Fruit fly (Drosophila melanogaster) whole organism, prepupa: ENCODE results near the gene CG32221.
A peak's percentile ranks its signal among the peaks of the same experiment; 100 is the strongest.

Experiments
- Blimp-1 ChIP-seq: fragments of 200-800 bp; sonication (Bioruptor generic); optimal IDR thresholded peaks from 3 replicates; lab custom pipeline; 2017; ENCODE audit warnings: missing biosample characterization, missing genetic modification characterization, mild to moderate bottlenecking, moderate library complexity, missing genetic modification reagents
- CG10631 ChIP-seq: fragments of 200-800 bp; sonication (Bioruptor generic); optimal IDR thresholded peaks from 2 replicates; lab custom pipeline; 2016; ENCODE audit warnings: missing biosample characterization, missing genetic modification characterization
- CG10669 ChIP-seq: fragments of 200-800 bp; sonication (Bioruptor generic); optimal IDR thresholded peaks from 3 replicates; lab custom pipeline; 2018; ENCODE audit warnings: missing biosample characterization, mild to moderate bottlenecking, missing genetic modification characterization, moderate library complexity
- CG11294 ChIP-seq: fragments of 200-800 bp; sonication (Bioruptor generic); IDR thresholded peaks from 2 replicates; pipeline ENCODE4 v1.3.6; 2022; ENCODE audit warnings: missing biosample characterization, missing genetic modification characterization
- CG11762 ChIP-seq: fragments of 200-800 bp; sonication (Bioruptor generic); optimal IDR thresholded peaks from 3 replicates; lab custom pipeline; 2016; ENCODE audit warnings: missing biosample characterization, missing genetic modification characterization; ENCODE audit not compliant: insufficient read depth
- CG11902 ChIP-seq: fragments of 200-800 bp; sonication (Bioruptor generic); optimal IDR thresholded peaks from 3 replicates; lab custom pipeline; 2016; ENCODE audit warnings: missing biosample characterization, missing genetic modification characterization
- CG15336 ChIP-seq: fragments of 200-800 bp; sonication (Bioruptor generic); IDR thresholded peaks from 2 replicates; pipeline ENCODE4 v1.3.6; 2022; ENCODE audit warnings: missing biosample characterization, missing genetic modification characterization
- CG1621 ChIP-seq: fragments of 200-800 bp; sonication (Bioruptor generic); optimal IDR thresholded peaks from 3 replicates; lab custom pipeline; 2018; ENCODE audit warnings: missing biosample characterization, mild to moderate bottlenecking, missing genetic modification characterization
- CG16779 ChIP-seq: fragments of 200-800 bp; sonication (Bioruptor generic); optimal IDR thresholded peaks from 3 replicates; lab custom pipeline; 2017; ENCODE audit warnings: missing biosample characterization, mild to moderate bottlenecking, missing genetic modification characterization
- CG3032 ChIP-seq: fragments of 200-800 bp; optimal IDR thresholded peaks from 2 replicates; lab custom pipeline; 2019; ENCODE audit warnings: missing biosample characterization, mild to moderate bottlenecking, missing genetic modification characterization, moderate library complexity
- CG31627 ChIP-seq: fragments of 200-800 bp; sonication (Bioruptor generic); optimal IDR thresholded peaks from 3 replicates; lab custom pipeline; 2016; ENCODE audit warnings: missing biosample characterization, missing genetic modification characterization
- CG34406 ChIP-seq: fragments of 200-800 bp; sonication (Bioruptor generic); optimal IDR thresholded peaks from 3 replicates; lab custom pipeline; 2016; ENCODE audit warnings: missing biosample characterization, missing genetic modification characterization
- CG3919 ChIP-seq: fragments of 200-800 bp; sonication (Bioruptor generic); optimal IDR thresholded peaks from 3 replicates; lab custom pipeline; 2016; ENCODE audit warnings: missing biosample characterization, missing genetic modification characterization
- CG4318 ChIP-seq: fragments of 200-800 bp; sonication (Bioruptor generic); optimal IDR thresholded peaks from 3 replicates; lab custom pipeline; 2017; ENCODE audit warnings: missing biosample characterization, mild to moderate bottlenecking, missing genetic modification characterization
- CG6792 ChIP-seq: fragments of 200-800 bp; sonication (Bioruptor generic); optimal IDR thresholded peaks from 3 replicates; lab custom pipeline; 2016; ENCODE audit warnings: missing biosample characterization, missing genetic modification characterization
- CG6808 ChIP-seq: fragments of 200-800 bp; sonication (Bioruptor generic); optimal IDR thresholded peaks from 3 replicates; lab custom pipeline; 2017; ENCODE audit warnings: missing biosample characterization, missing genetic modification characterization, mild to moderate bottlenecking, moderate library complexity, missing genetic modification reagents
- CG6854 ChIP-seq: fragments of 200-800 bp; sonication (Bioruptor generic); optimal IDR thresholded peaks from 2 replicates; lab custom pipeline; 2017; ENCODE audit warnings: missing biosample characterization, mild to moderate bottlenecking, missing genetic modification characterization
- CG8119 ChIP-seq: fragments of 200-800 bp; sonication (Bioruptor generic); IDR thresholded peaks from 3 replicates; pipeline ENCODE4 v1.3.6; 2022; ENCODE audit warnings: missing biosample characterization, missing genetic modification characterization
- Ets96B ChIP-seq: fragments of 200-800 bp; optimal IDR thresholded peaks from 2 replicates; lab custom pipeline; 2019; ENCODE audit warnings: missing biosample characterization, mild to moderate bottlenecking, missing genetic modification characterization, moderate library complexity
- Hr4 ChIP-seq: fragments of 200-800 bp; sonication (Bioruptor generic); optimal IDR thresholded peaks from 3 replicates; lab custom pipeline; 2016; ENCODE audit warnings: missing biosample characterization, missing genetic modification characterization
- Met ChIP-seq: fragments of 200-800 bp; sonication (Bioruptor generic); optimal IDR thresholded peaks from 3 replicates; lab custom pipeline; 2016; ENCODE audit warnings: missing biosample characterization, missing genetic modification characterization
- OdsH ChIP-seq: fragments of 200-800 bp; sonication (Bioruptor generic); optimal IDR thresholded peaks from 3 replicates; lab custom pipeline; 2016; ENCODE audit warnings: missing biosample characterization, missing genetic modification characterization
- Sox102F ChIP-seq: fragments of 200-800 bp; sonication (Bioruptor generic); optimal IDR thresholded peaks from 2 replicates; lab custom pipeline; 2016; ENCODE audit warnings: missing biosample characterization, mild to moderate bottlenecking, missing genetic modification characterization
- Sox15 ChIP-seq: fragments of 200-800 bp; sonication (Bioruptor generic); optimal IDR thresholded peaks from 3 replicates; lab custom pipeline; 2016; ENCODE audit warnings: missing biosample characterization, missing genetic modification characterization
- achi ChIP-seq: fragments of 200-800 bp; sonication (Bioruptor generic); optimal IDR thresholded peaks from 3 replicates; lab custom pipeline; 2016; ENCODE audit warnings: missing biosample characterization, missing genetic modification characterization
- acj6 ChIP-seq: fragments of 200-800 bp; sonication (Bioruptor generic); optimal IDR thresholded peaks from 3 replicates; lab custom pipeline; 2016; ENCODE audit warnings: missing biosample characterization, missing genetic modification characterization
- dac ChIP-seq: fragments of 200-800 bp; sonication (Bioruptor generic); optimal IDR thresholded peaks from 2 replicates; lab custom pipeline; 2017; ENCODE audit warnings: missing biosample characterization, mild to moderate bottlenecking, missing genetic modification characterization
- dsx ChIP-seq: fragments of 200-800 bp; optimal IDR thresholded peaks from 3 replicates; lab custom pipeline; 2019; ENCODE audit warnings: missing biosample characterization, mild to moderate bottlenecking, missing genetic modification characterization, moderate library complexity; ENCODE audit not compliant: poor library complexity, severe bottlenecking
- esn ChIP-seq: fragments of 200-800 bp; sonication (Bioruptor generic); optimal IDR thresholded peaks from 2 replicates; lab custom pipeline; 2016; ENCODE audit warnings: missing biosample characterization, mild to moderate bottlenecking, missing genetic modification characterization, moderate library complexity
- pdm3 ChIP-seq: fragments of 200-800 bp; sonication (Bioruptor generic); optimal IDR thresholded peaks from 3 replicates; lab custom pipeline; 2016; ENCODE audit warnings: missing biosample characterization, missing genetic modification characterization
- salr ChIP-seq, 2 experiments: fragments of 200-800 bp; sonication (Bioruptor generic); optimal IDR thresholded peaks; 3 replicates each; lab custom pipeline; 2016 to 2018; ENCODE audit warnings: missing biosample characterization in 2 of 2, missing genetic modification characterization in 2 of 2, mild to moderate bottlenecking in 1 of 2
- spab ChIP-seq: fragments of 200-800 bp; sonication (Bioruptor generic); optimal IDR thresholded peaks from 2 replicates; lab custom pipeline; 2017; ENCODE audit warnings: missing biosample characterization, mild to moderate bottlenecking, missing genetic modification characterization, missing genetic modification reagents
- ss ChIP-seq, 2 experiments: fragments of 200-800 bp; sonication (Bioruptor generic); optimal IDR thresholded peaks; 2 replicates in 1 of 2; 3 replicates in 1 of 2; lab custom pipeline; 2017 to 2018; ENCODE audit warnings: mild to moderate bottlenecking in 2 of 2, missing biosample characterization in 2 of 2, missing genetic modification characterization in 2 of 2, moderate library complexity in 1 of 2
- svp ChIP-seq: fragments of 200-800 bp; sonication (Bioruptor generic); peaks from one replicate; lab custom pipeline; 2016; ENCODE audit warnings: missing biosample characterization, missing genetic modification characterization
- topi ChIP-seq: fragments of 200-800 bp; sonication (Bioruptor generic); optimal IDR thresholded peaks from 3 replicates; lab custom pipeline; 2016; ENCODE audit warnings: missing biosample characterization, missing genetic modification characterization
- vri ChIP-seq: fragments of 200-800 bp; sonication (Bioruptor generic); optimal IDR thresholded peaks from 3 replicates; lab custom pipeline; 2016; ENCODE audit warnings: missing biosample characterization, mild to moderate bottlenecking, missing genetic modification characterization

The CG32221 gene

dm6 chr3L:19804908-19805307 lies 29.6 kb upstream of the CG32221 start, which contains the start of the genes TORIP and Ccdc58:
TSS of gene TORIP (minus strand) at chr3L:19805080.
TSS of gene Ccdc58 (plus strand) at chr3L:19805181.
- TF ChIP-seq salr (GFP tag; optimal IDR thresholded peaks at IDR 0.05; lab: Kevin White, UChicago) = no peak
- TF ChIP-seq Sox15 (GFP tag; lab: Kevin White, UChicago) = no peak
- TF ChIP-seq CG34406 (GFP tag; lab: Kevin White, UChicago) = no peak
- no peak for TF ChIP-seq achi (GFP tag; lab: Kevin White, UChicago)
- TF ChIP-seq CG15336 (GFP tag; lab: Robert Waterston, UW) = no peak
- no peak for TF ChIP-seq CG1621 (tag; lab: Kevin White, UChicago)
- no peak for TF ChIP-seq dac (GFP tag; lab: Kevin White, UChicago)
- no peak for TF ChIP-seq CG6808 (GFP tag; lab: Kevin White, UChicago)
- TF ChIP-seq CG11294 (GFP tag; lab: Robert Waterston, UW) = no peak
- no peak for TF ChIP-seq svp (GFP tag; lab: Kevin White, UChicago)
- TF ChIP-seq CG8119 (GFP tag; lab: Robert Waterston, UW) = no peak
- TF ChIP-seq spab (GFP tag; lab: Kevin White, UChicago) = no peak
- TF ChIP-seq Ets96B (tag; lab: Kevin White, UChicago) = no peak
- TF ChIP-seq ss (GFP tag; optimal IDR thresholded peaks at IDR 0.05; lab: Kevin White, UChicago) = no peak
- TF ChIP-seq CG10631 = no peak
- TF ChIP-seq acj6 (GFP tag; lab: Kevin White, UChicago) = no peak
- no peak for TF ChIP-seq Sox102F

dm6 chr3L:19805895-19806294 lies 28.6 kb upstream of the CG32221 start, which contains the start of gene CG34116:
TSS of gene CG34116 (minus strand) at chr3L:19806036.
- TF ChIP-seq dsx (GFP tag; lab: Kevin White, UChicago) = no peak

dm6 chr3L:19807103-19807502 lies 27.4 kb upstream of the CG32221 start, which contains the start of the genes CG14104 and Kap-alpha1:
TSS of gene CG14104 (minus strand) at chr3L:19807199.
TSS of gene Kap-alpha1 (plus strand) at chr3L:19807232.
- TF ChIP-seq OdsH (GFP tag; lab: Kevin White, UChicago) = no peak
- no peak for TF ChIP-seq Sox102F
- TF ChIP-seq ss (GFP tag; optimal IDR thresholded peaks at IDR 0.05; lab: Kevin White, UChicago) = no peak
- TF ChIP-seq CG4318 (GFP tag; lab: Kevin White, UChicago) = no peak
- TF ChIP-seq CG6792 = no peak
- peak; percentile 23 for TF ChIP-seq CG6854 (GFP tag; lab: Kevin White, UChicago)
- TF ChIP-seq esn = peak; percentile 4

- no peak for TF ChIP-seq CG31627 (GFP tag; lab: Kevin White, UChicago)
- TF ChIP-seq Blimp-1 (GFP tag; lab: Kevin White, UChicago) = no peak
- TF ChIP-seq Ets96B (tag; lab: Kevin White, UChicago) = no peak
- no peak for TF ChIP-seq pdm3 (GFP tag; lab: Kevin White, UChicago)
- no peak for TF ChIP-seq Met (GFP tag; lab: Kevin White, UChicago)
These were observed 26.9 kb upstream of the CG32221 start for dm6 chr3L:19807521-19807920.

- TF ChIP-seq CG16779 (tag; lab: Kevin White, UChicago) (no peak), achi (GFP tag; lab: Kevin White, UChicago) (no peak), dsx (GFP tag; lab: Kevin White, UChicago) (no peak), CG11762 (no peak), Hr4 (no peak), CG3919 (GFP tag; lab: Kevin White, UChicago) (no peak), CG1621 (tag; lab: Kevin White, UChicago) (no peak), topi (no peak), vri (GFP tag; lab: Kevin White, UChicago) (no peak), CG11902 (no peak), CG3032 (tag; lab: Kevin White, UChicago) (no peak), CG10669 (no peak), acj6 (GFP tag; lab: Kevin White, UChicago) (no peak)
These were observed 22.0 kb upstream of the CG32221 start for dm6 chr3L:19812491-19812890.
